Worm (Caenorhabditis elegans) whole organism, young adult: Measurements from ENCODE around the gene cutl-25.

Experiments used
- ama-1 ChIP-seq, 3 experiments: fragments of 150-350 bp in 1 of 3; sonication (generic microtip) in 2 of 3; optimal IDR thresholded peaks; 2 replicates each; lab custom pipeline; 2014 to 2018; ENCODE audit warnings: missing biosample characterization in 2 of 3, missing genetic modification characterization in 2 of 3, missing genetic modification reagents in 2 of 3
- dox-1 ChIP-seq: fragments of 200-800 bp; sonication (Bioruptor generic); IDR thresholded peaks from 2 replicates; pipeline ENCODE4 v1.3.6; 2022; ENCODE audit warnings: missing genetic modification reagents, missing genetic modification characterization, missing compliant biosample characterization
- let-526 ChIP-seq: fragments of 200-800 bp; sonication (Bioruptor generic); IDR thresholded peaks from 2 replicates; pipeline ENCODE4 v1.3.6; 2022; ENCODE audit warnings: missing genetic modification reagents, missing genetic modification characterization, missing compliant biosample characterization
- nfyb-1 ChIP-seq: fragments of 200-800 bp; sonication (Bioruptor generic); IDR thresholded peaks from 2 replicates; pipeline ENCODE4 v1.3.6; 2022; ENCODE audit warnings: missing genetic modification reagents, missing genetic modification characterization, missing compliant biosample characterization
- repo-1 ChIP-seq: sonication (generic microtip); optimal IDR thresholded peaks from 2 replicates; lab custom pipeline; 2017; ENCODE audit warnings: mild to moderate bottlenecking, missing genetic modification characterization, missing compliant biosample characterization
- sea-2 ChIP-seq: fragments of 200-800 bp; sonication (Bioruptor generic); IDR thresholded peaks from 2 replicates; pipeline ENCODE4 v1.3.6; 2022; ENCODE audit warnings: missing genetic modification characterization, missing compliant biosample characterization
- snpc-4 ChIP-seq, 5 experiments: fragments of 150-350 bp in 1 of 5; sonication (generic microtip) in 4 of 5; optimal IDR thresholded peaks; 2 replicates each; lab custom pipeline; 2014 to 2018; ENCODE audit warnings: missing genetic modification characterization in 5 of 5, missing biosample characterization in 3 of 5, antibody characterized with exemption in 2 of 5, mild to moderate bottlenecking in 2 of 5, missing compliant biosample characterization in 2 of 5, missing genotype in 2 of 5, moderate library complexity in 2 of 5, missing genetic modification reagents in 1 of 5
- unc-130 ChIP-seq: sonication (generic microtip); optimal IDR thresholded peaks from 2 replicates; lab custom pipeline; 2016; ENCODE audit warnings: missing genetic modification reagents, missing genetic modification characterization, missing compliant biosample characterization
- zfh-2 ChIP-seq: fragments of 200-800 bp; sonication (Bioruptor generic); conservative IDR thresholded peaks from 2 replicates; pipeline ENCODE4 v1.3.6; 2022; ENCODE audit warnings: missing genetic modification reagents, missing genetic modification characterization, missing compliant biosample characterization
- zim-3 ChIP-seq: sonication (generic microtip); optimal IDR thresholded peaks from 2 replicates; lab custom pipeline; 2017; ENCODE audit warnings: mild to moderate bottlenecking, missing genetic modification characterization, moderate library complexity, missing compliant biosample characterization
- ztf-26 ChIP-seq: sonication (generic microtip); optimal IDR thresholded peaks from 2 replicates; lab custom pipeline; 2017; ENCODE audit warnings: missing genetic modification characterization, missing compliant biosample characterization

ce11 chrIII:3060262-3060661 is 13.3 kb upstream of the cutl-25 start, which contains the start of gene fipr-29:
- TF ChIP-seq zfh-2 (no peak), repo-1 (tag; lab: Kevin White, UChicago) (no peak), snpc-4 (GFP tag; optimal IDR thresholded peaks at IDR 0.05; lab: Kevin White, UChicago) (no peak), snpc-4 (tag; optimal IDR thresholded peaks at IDR 0.05; lab: Kevin White, UChicago) (no peak), ama-1 (optimal IDR thresholded peaks at IDR 0.05; lab: Kevin White, UChicago) (no peak), ama-1 (GFP tag; optimal IDR thresholded peaks at IDR 0.05; lab: Kevin White, UChicago) (no peak), let-526 (GFP tag; lab: Robert Waterston, UW) (no peak), nfyb-1 (GFP tag; lab: Robert Waterston, UW) (no peak), sea-2 (GFP tag; lab: Robert Waterston, UW) (no peak), dox-1 (GFP tag; lab: Robert Waterston, UW) (no peak), unc-130 (GFP tag; lab: Kevin White, UChicago) (no peak), zim-3 (tag; lab: Kevin White, UChicago) (no peak), ztf-26 (no peak)
